Worm (Caenorhabditis elegans) whole organism, L4 larva: Measurements from ENCODE around the gene R02E4.3.

ENCODE experiments used
- D1046.2 ChIP-seq: fragments of 200-800 bp; sonication (Bioruptor generic); IDR thresholded peaks from 2 replicates; pipeline ENCODE4 v1.3.6; 2022; ENCODE audit warnings: missing genetic modification characterization, missing compliant biosample characterization
- F44E2.7 ChIP-seq: fragments of 200-800 bp; sonication (Bioruptor generic); IDR thresholded peaks from 2 replicates; pipeline ENCODE4 v2.1.2; 2022; ENCODE audit warnings: missing genetic modification characterization, missing compliant biosample characterization
- aha-1 ChIP-seq: fragments of 150-350 bp; peaks from one replicate; lab custom pipeline; 2014; ENCODE audit warnings: missing biosample characterization, missing genetic modification characterization
- dmd-8 ChIP-seq: fragments of 200-800 bp; sonication (Bioruptor generic); IDR thresholded peaks from 2 replicates; pipeline ENCODE4 v1.3.6; 2022; ENCODE audit warnings: missing genetic modification characterization, missing compliant biosample characterization
- nhr-111 ChIP-seq: fragments of 200-800 bp; sonication (Bioruptor generic); optimal IDR thresholded peaks from 2 replicates; lab custom pipeline; 2018; ENCODE audit warnings: mild to moderate bottlenecking, missing genetic modification characterization, missing compliant biosample characterization
- set-16 ChIP-seq: fragments of 200-800 bp; sonication (Bioruptor generic); IDR thresholded peaks from 2 replicates; pipeline ENCODE4 v1.3.6; 2022; ENCODE audit warnings: missing genetic modification reagents, missing genetic modification characterization, missing compliant biosample characterization
- tra-1 ChIP-seq: fragments of 200-800 bp; sonication (Bioruptor generic); IDR thresholded peaks from 2 replicates; pipeline ENCODE4 v1.3.6; 2022; ENCODE audit warnings: missing genetic modification reagents, missing genetic modification characterization, missing compliant biosample characterization
- unc-62 ChIP-seq, 3 experiments: fragments of 150-350 bp in 1 of 3; sonication (generic microtip); optimal IDR thresholded peaks in 2 of 3; peaks in 1 of 3; 1 replicate in 1 of 3; 2 replicates in 2 of 3; lab custom pipeline; 2014 to 2017; ENCODE audit warnings: missing biosample characterization in 3 of 3, missing genetic modification characterization in 3 of 3, missing genetic modification reagents in 3 of 3, missing genotype in 1 of 3

The R02E4.3 gene

DNA sequence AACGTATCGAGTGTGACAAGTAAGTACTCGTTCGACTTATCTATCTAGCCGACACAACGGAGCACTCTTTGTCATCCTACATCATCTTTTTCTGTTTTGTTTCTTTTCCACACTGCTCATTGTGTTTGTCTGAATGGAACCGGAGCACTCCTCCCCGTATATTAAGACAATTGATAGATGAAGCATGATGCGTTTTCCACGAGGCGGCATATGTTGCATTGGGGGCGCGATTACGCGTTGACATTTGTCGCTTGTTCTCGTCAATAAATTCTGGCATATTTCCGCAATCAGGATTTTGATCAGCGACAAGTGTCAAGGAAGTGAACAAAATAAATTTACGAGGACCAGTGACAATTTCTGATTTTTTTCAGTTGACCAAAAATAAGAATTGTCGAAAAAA is 33.7 kb downstream of the R02E4.3 start:
- peak in 1 of 2 experiments; percentile 70 for TF ChIP-seq unc-62 (GFP tag; optimal IDR thresholded peaks at IDR 0.05 in 1 of 2; lab: Kevin White, UChicago)
- TF ChIP-seq unc-62 (tag; optimal IDR thresholded peaks at IDR 0.05; lab: Kevin White, UChicago): no peak
- TF ChIP-seq nhr-111 (GFP tag; lab: Kevin White, UChicago): no peak
- TF ChIP-seq dmd-8: no peak
- no peak for TF ChIP-seq F44E2.7 (GFP tag; lab: Robert Waterston, UW)
- TF ChIP-seq aha-1 (tag; lab: Kevin White, UChicago): no peak
- TF ChIP-seq tra-1 (GFP tag; lab: Robert Waterston, UW): no peak

DNA sequence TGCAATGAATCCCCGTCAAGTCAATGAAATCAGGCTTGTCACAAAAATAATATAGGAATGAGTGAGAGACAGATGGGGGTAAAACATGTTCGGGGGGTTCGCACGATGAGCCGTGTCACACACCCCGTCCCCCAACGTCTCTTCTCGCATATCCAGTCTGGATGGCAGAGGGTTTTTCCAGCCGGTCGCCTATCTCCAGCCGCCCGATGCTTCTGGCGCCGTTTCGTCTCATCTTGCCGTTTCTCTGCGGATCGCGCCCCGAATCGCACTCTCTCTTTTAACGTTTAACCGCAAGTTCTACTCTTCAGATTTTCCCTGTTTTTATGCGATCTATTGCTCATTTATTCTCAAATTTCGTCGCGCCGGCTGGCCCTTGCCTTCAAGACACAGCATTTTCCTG is 40.0 kb downstream of the R02E4.3 start:
- TF ChIP-seq set-16 (GFP tag; lab: Robert Waterston, UW) (peak; percentile 85), D1046.2 (GFP tag; lab: Robert Waterston, UW) (no peak)
